Fruit fly (Drosophila melanogaster) whole organism, embryonic: ENCODE data around the gene CG31542.

Experiments used
- Adf1 ChIP-seq: fragments of 200-800 bp; sonication (Bioruptor generic); IDR thresholded peaks from 2 replicates; pipeline ENCODE4 v1.3.6; 2022; ENCODE audit warnings: missing biosample characterization, missing genetic modification characterization
- Atf-2 ChIP-seq: fragments of 200-800 bp; sonication (Bioruptor generic); optimal IDR thresholded peaks from 2 replicates; lab custom pipeline; 2016; ENCODE audit warnings: missing biosample characterization, missing genetic modification characterization
- Atf6 ChIP-seq: fragments of 200-800 bp; sonication (Bioruptor generic); IDR thresholded peaks from 2 replicates; pipeline ENCODE4 v1.3.6; 2022; ENCODE audit warnings: missing biosample characterization, missing genetic modification characterization
- B-H1 ChIP-seq: fragments of 200-800 bp; sonication (Bioruptor generic); IDR thresholded peaks from 3 replicates; pipeline ENCODE4 v1.3.6; 2022; ENCODE audit warnings: missing biosample characterization, missing genetic modification characterization
- BEAF-32 ChIP-seq: fragments of 200-800 bp; sonication (Bioruptor generic); optimal IDR thresholded peaks from 3 replicates; lab custom pipeline; 2017; ENCODE audit warnings: missing biosample characterization, missing genetic modification characterization, mild to moderate bottlenecking, moderate library complexity, missing genetic modification reagents
- CG10274 ChIP-seq: fragments of 200-800 bp; sonication (Bioruptor generic); optimal IDR thresholded peaks from 3 replicates; lab custom pipeline; 2017; ENCODE audit warnings: missing biosample characterization, mild to moderate bottlenecking, missing genetic modification characterization
- CG10431 ChIP-seq: fragments of 200-800 bp; sonication (Bioruptor generic); optimal IDR thresholded peaks from 3 replicates; lab custom pipeline; 2018; ENCODE audit warnings: missing biosample characterization, mild to moderate bottlenecking, missing genetic modification characterization
- CG13894 ChIP-seq: fragments of 200-800 bp; sonication (Bioruptor generic); optimal IDR thresholded peaks from 3 replicates; lab custom pipeline; 2018; ENCODE audit warnings: missing biosample characterization, mild to moderate bottlenecking, missing genetic modification characterization, moderate library complexity
- CG14667 ChIP-seq: fragments of 200-800 bp; sonication (Bioruptor generic); IDR thresholded peaks from 2 replicates; pipeline ENCODE4 v1.3.6; 2022; ENCODE audit warnings: missing biosample characterization, missing genetic modification characterization
- CG1647 ChIP-seq: fragments of 200-800 bp; sonication (Bioruptor generic); optimal IDR thresholded peaks from 3 replicates; lab custom pipeline; 2016; ENCODE audit warnings: missing biosample characterization, missing genetic modification characterization
- CG16813 ChIP-seq: fragments of 200-800 bp; sonication (Bioruptor generic); IDR thresholded peaks from 3 replicates; pipeline ENCODE4 v1.3.6; 2022; ENCODE audit warnings: missing biosample characterization, missing genetic modification characterization; ENCODE audit not compliant: partially characterized antibody
- CG17328 ChIP-seq: fragments of 200-800 bp; sonication (Bioruptor generic); IDR thresholded peaks from 2 replicates; pipeline ENCODE4 v1.3.6; 2022; ENCODE audit warnings: missing biosample characterization, missing genetic modification characterization
- CG17568 ChIP-seq: fragments of 200-800 bp; sonication (Bioruptor generic); optimal IDR thresholded peaks from 2 replicates; lab custom pipeline; 2018; ENCODE audit warnings: missing biosample characterization, mild to moderate bottlenecking, missing genetic modification characterization, moderate library complexity
- CG18011 ChIP-seq: fragments of 200-800 bp; sonication (Bioruptor generic); optimal IDR thresholded peaks from 2 replicates; lab custom pipeline; 2017; ENCODE audit warnings: missing biosample characterization, missing genetic modification characterization, mild to moderate bottlenecking, moderate library complexity, missing genotype
- CG18599 ChIP-seq: fragments of 200-800 bp; sonication (Bioruptor generic); optimal IDR thresholded peaks from 3 replicates; lab custom pipeline; 2017; ENCODE audit warnings: missing biosample characterization, missing genetic modification characterization, mild to moderate bottlenecking, moderate library complexity, missing genetic modification reagents
- CG2199 ChIP-seq: fragments of 200-800 bp; sonication (Bioruptor generic); IDR thresholded peaks from 3 replicates; pipeline ENCODE4 v1.3.6; 2022; ENCODE audit warnings: missing biosample characterization, missing genetic modification characterization
- CG30020 ChIP-seq: fragments of 200-800 bp; optimal IDR thresholded peaks from 2 replicates; lab custom pipeline; 2019; ENCODE audit warnings: missing biosample characterization, mild to moderate bottlenecking, missing genetic modification characterization, moderate library complexity
- CG3726 ChIP-seq: fragments of 200-800 bp; sonication (Bioruptor generic); IDR thresholded peaks from 3 replicates; pipeline ENCODE4, ENCODE4 v1.3.6; 2022; ENCODE audit warnings: missing biosample characterization, missing genetic modification characterization
- CG4328 ChIP-seq: fragments of 200-800 bp; sonication (Bioruptor generic); optimal IDR thresholded peaks from 3 replicates; lab custom pipeline; 2017; ENCODE audit warnings: missing biosample characterization, missing genetic modification reagents, missing genetic modification characterization
- CG7556 ChIP-seq: fragments of 200-800 bp; sonication (Bioruptor generic); optimal IDR thresholded peaks from 2 replicates; lab custom pipeline; 2017; ENCODE audit warnings: missing biosample characterization, mild to moderate bottlenecking, missing genetic modification characterization
- CG9215 ChIP-seq: fragments of 200-800 bp; sonication (Bioruptor generic); IDR thresholded peaks from 2 replicates; pipeline ENCODE4 v1.3.6; 2022; ENCODE audit warnings: missing biosample characterization, missing genetic modification characterization
- Chrac-16 ChIP-seq: fragments of 200-800 bp; sonication (Bioruptor generic); optimal IDR thresholded peaks from 3 replicates; lab custom pipeline; 2016; ENCODE audit warnings: missing biosample characterization, missing genetic modification characterization
- Doc3 ChIP-seq: fragments of 200-800 bp; sonication (Bioruptor generic); IDR thresholded peaks from 3 replicates; pipeline ENCODE4 v1.3.6; 2022; ENCODE audit warnings: missing biosample characterization, missing genetic modification characterization; ENCODE audit not compliant: partially characterized antibody
- Eip74EF ChIP-seq, 2 experiments: fragments of 200-800 bp in 1 of 2; fragments of >200 bp in 1 of 2; sonication (Bioruptor generic) in 1 of 2; optimal IDR thresholded peaks; 2 replicates each; lab custom pipeline; 2017 to 2019; ENCODE audit warnings: missing biosample characterization in 2 of 2, missing genetic modification characterization in 2 of 2, mild to moderate bottlenecking in 1 of 2, moderate library complexity in 1 of 2
- GATAe ChIP-seq: fragments of 200-800 bp; sonication (Bioruptor generic); conservative IDR thresholded peaks from 2 replicates; pipeline ENCODE4 v1.3.6; 2022; ENCODE audit warnings: missing biosample characterization, missing genetic modification characterization
- HLH54F ChIP-seq: fragments of 200-800 bp; sonication (Bioruptor generic); optimal IDR thresholded peaks from 3 replicates; lab custom pipeline; 2016; ENCODE audit warnings: missing biosample characterization, missing genetic modification characterization
- Jarid2 ChIP-seq: fragments of 200-800 bp; sonication (Bioruptor generic); optimal IDR thresholded peaks from 3 replicates; lab custom pipeline; 2017; ENCODE audit warnings: mild to moderate bottlenecking, missing biosample characterization, missing genetic modification reagents, missing genetic modification characterization
- Mrtf ChIP-seq: fragments of 200-800 bp; sonication (Bioruptor generic); IDR thresholded peaks from 3 replicates; pipeline ENCODE4 v1.3.6; 2022; ENCODE audit warnings: missing biosample characterization, missing genetic modification characterization
- NC2α ChIP-seq: fragments of 200-800 bp; sonication (Bioruptor generic); optimal IDR thresholded peaks from 2 replicates; lab custom pipeline; 2016; ENCODE audit warnings: missing biosample characterization, missing genetic modification characterization
- Optix ChIP-seq: fragments of 200-800 bp; sonication (Bioruptor generic); IDR thresholded peaks from 3 replicates; pipeline ENCODE4 v1.3.6; 2022; ENCODE audit warnings: missing biosample characterization, missing genetic modification characterization
- Sry-β ChIP-seq: fragments of 200-800 bp; sonication (Bioruptor generic); optimal IDR thresholded peaks from 2 replicates; lab custom pipeline; 2018; ENCODE audit warnings: missing biosample characterization, mild to moderate bottlenecking, missing genetic modification characterization, moderate library complexity
- Sry-δ ChIP-seq: fragments of 200-800 bp; sonication (Bioruptor generic); optimal IDR thresholded peaks from 2 replicates; lab custom pipeline; 2016; ENCODE audit warnings: missing biosample characterization, missing genetic modification characterization
- Usf ChIP-seq: fragments of 200-800 bp; sonication (Bioruptor generic); optimal IDR thresholded peaks from 2 replicates; lab custom pipeline; 2017; ENCODE audit warnings: missing genotype, missing biosample characterization, missing genetic modification characterization
- Xrp1 ChIP-seq: fragments of 200-800 bp; sonication (Bioruptor generic); IDR thresholded peaks from 2 replicates; pipeline ENCODE4 v1.3.6; 2022; ENCODE audit warnings: missing biosample characterization, missing genetic modification characterization
- ash1 ChIP-seq: fragments of 200-800 bp; sonication (Bioruptor generic); optimal IDR thresholded peaks from 2 replicates; lab custom pipeline; 2018; ENCODE audit warnings: missing biosample characterization, mild to moderate bottlenecking, missing genetic modification characterization
- bab2 ChIP-seq: fragments of 200-800 bp; sonication (Bioruptor generic); optimal IDR thresholded peaks from 2 replicates; lab custom pipeline; 2016; ENCODE audit warnings: missing biosample characterization, missing genetic modification characterization
- chn ChIP-seq: fragments of 200-800 bp; sonication (Bioruptor generic); optimal IDR thresholded peaks from 2 replicates; lab custom pipeline; 2016; ENCODE audit warnings: missing biosample characterization, missing genetic modification characterization
- croc ChIP-seq: fragments of 200-800 bp; sonication (Bioruptor generic); conservative IDR thresholded peaks from 3 replicates; pipeline ENCODE4 v1.3.6; 2022; ENCODE audit warnings: missing biosample characterization, missing genetic modification characterization
- dysf ChIP-seq: fragments of 200-800 bp; sonication (Bioruptor generic); IDR thresholded peaks from 3 replicates; pipeline ENCODE4 v1.3.6; 2022; ENCODE audit warnings: missing biosample characterization, missing genetic modification characterization
- fd96Cb ChIP-seq: fragments of 200-800 bp; sonication (Bioruptor generic); optimal IDR thresholded peaks from 2 replicates; lab custom pipeline; 2018; ENCODE audit warnings: missing biosample characterization, mild to moderate bottlenecking, missing genetic modification characterization, moderate library complexity
- fru ChIP-seq: fragments of >200 bp; optimal IDR thresholded peaks from 2 replicates; lab custom pipeline; 2017
- gcm2 ChIP-seq: fragments of 200-800 bp; sonication (Bioruptor generic); optimal IDR thresholded peaks from 2 replicates; lab custom pipeline; 2016; ENCODE audit warnings: missing biosample characterization, missing genetic modification characterization
- mam ChIP-seq: fragments of 200-800 bp; sonication (Bioruptor generic); optimal IDR thresholded peaks from 3 replicates; lab custom pipeline; 2016; ENCODE audit warnings: missing biosample characterization, missing genetic modification characterization
- nerfin-2 ChIP-seq: fragments of 200-800 bp; sonication (Bioruptor generic); IDR thresholded peaks from 2 replicates; pipeline ENCODE4 v1.3.6; 2022; ENCODE audit warnings: missing biosample characterization, missing genetic modification characterization; ENCODE audit not compliant: partially characterized antibody
- peb ChIP-seq: fragments of 200-800 bp; sonication (Bioruptor generic); IDR thresholded peaks from 2 replicates; pipeline ENCODE4 v1.3.6; 2022; ENCODE audit warnings: missing biosample characterization, missing genetic modification characterization
- sob ChIP-seq: fragments of 200-800 bp; sonication (Bioruptor generic); IDR thresholded peaks from 2 replicates; pipeline ENCODE4 v1.3.6; 2022; ENCODE audit warnings: missing biosample characterization, missing genetic modification characterization
- sqz ChIP-seq: fragments of 200-800 bp; sonication (Bioruptor generic); optimal IDR thresholded peaks from 3 replicates; lab custom pipeline; 2018; ENCODE audit warnings: missing biosample characterization, mild to moderate bottlenecking, missing genetic modification characterization
- tup ChIP-seq: fragments of 200-800 bp; sonication (Bioruptor generic); optimal IDR thresholded peaks from 2 replicates; lab custom pipeline; 2016; ENCODE audit warnings: missing biosample characterization, mild to moderate bottlenecking, missing genetic modification characterization, moderate library complexity
- tx ChIP-seq: fragments of 200-800 bp; sonication (Bioruptor generic); optimal IDR thresholded peaks from 2 replicates; lab custom pipeline; 2016; ENCODE audit warnings: missing biosample characterization, missing genetic modification characterization
- zf30C ChIP-seq: fragments of 200-800 bp; sonication (Bioruptor generic); optimal IDR thresholded peaks from 3 replicates; lab custom pipeline; 2018; ENCODE audit warnings: missing biosample characterization, mild to moderate bottlenecking, missing genetic modification characterization

Gene CG31542

dm6 chr3R:5361681-5362319, 7.5 kb upstream of the CG31542 start:
- TF ChIP-seq Eip74EF (GFP tag; optimal IDR thresholded peaks at IDR 0.05; lab: Kevin White, UChicago) (peak in 1 of 2 experiments; percentile 77), Atf6 (GFP tag; lab: Robert Waterston, UW) (peak; percentile 87), fd96Cb (peak; percentile 81), tx (peak; percentile 81), CG3726 (GFP tag; lab: Robert Waterston, UW) (peak; percentile 79; the same call in 1 of the 3 replicates), CG17568 (GFP tag; lab: Kevin White, UChicago) (no peak), bab2 (GFP tag; lab: Kevin White, UChicago) (peak; percentile 80), CG18599 (GFP tag; lab: Kevin White, UChicago) (peak; percentile 88), BEAF-32 (GFP tag; lab: Kevin White, UChicago) (no peak), CG1647 (peak; percentile 68), CG7556 (GFP tag; lab: Kevin White, UChicago) (peak; percentile 74), CG9215 (GFP tag; lab: Robert Waterston, UW) (peak; percentile 61; the same call in 1 of the 2 replicates), nerfin-2 (GFP tag; lab: Robert Waterston, UW) (no peak), ash1 (GFP tag; lab: Kevin White, UChicago) (peak; percentile 46), CG30020 (no peak), chn (GFP tag; lab: Kevin White, UChicago) (peak; percentile 65), zf30C (no peak), CG10274 (GFP tag; lab: Kevin White, UChicago) (peak; percentile 29), GATAe (GFP tag; lab: Robert Waterston, UW) (peak; percentile 39; the same call in 1 of the 2 replicates), Adf1 (GFP tag; lab: Robert Waterston, UW) (peak; percentile 72), peb (GFP tag; lab: Robert Waterston, UW) (no peak), Chrac-16 (GFP tag; lab: Kevin White, UChicago) (peak; percentile 74), fru (lab: Kevin White, UChicago) (no peak), B-H1 (GFP tag; lab: Robert Waterston, UW) (peak; percentile 83; the same call in 2 of the 3 replicates), Doc3 (GFP tag; lab: Robert Waterston, UW) (no peak), Xrp1 (GFP tag; lab: Robert Waterston, UW) (peak; percentile 85), HLH54F (GFP tag; lab: Kevin White, UChicago) (peak; percentile 82), Optix (GFP tag; lab: Robert Waterston, UW) (peak; percentile 83; the same call in 2 of the 3 replicates), gcm2 (peak; percentile 79), tup (GFP tag; lab: Kevin White, UChicago) (peak; percentile 66), CG14667 (peak; percentile 68; the same call in 1 of the 2 replicates), mam (GFP tag; lab: Kevin White, UChicago) (peak; percentile 90), NC2α (peak; percentile 50), CG17328 (peak; percentile 84), sqz (no peak), dysf (GFP tag; lab: Robert Waterston, UW) (peak; percentile 91), CG10431 (no peak), sob (GFP tag; lab: Robert Waterston, UW) (peak; percentile 90), Usf (GFP tag; lab: Kevin White, UChicago) (peak; percentile 46), Sry-δ (GFP tag; lab: Kevin White, UChicago) (peak; percentile 42), Mrtf (GFP tag; lab: Robert Waterston, UW) (peak; percentile 85), Jarid2 (GFP tag; lab: Kevin White, UChicago) (peak; percentile 41), croc (peak; percentile 52), Sry-β (GFP tag; lab: Kevin White, UChicago) (no peak), CG16813 (no peak), CG18011 (GFP tag; lab: Kevin White, UChicago) (peak; percentile 38), Atf-2 (GFP tag; lab: Kevin White, UChicago) (peak; percentile 59), CG4328 (GFP tag; lab: Kevin White, UChicago) (no peak), CG13894 (tag; lab: Kevin White, UChicago) (peak; percentile 65), CG2199 (GFP tag; lab: Robert Waterston, UW) (0 out of 3 replicates have a peak, but pooled peaks have one; percentile 60)
